Fruit fly (Drosophila melanogaster) whole organism, embryonic: ENCODE results near the gene CG32052.

Experiments
- Bdp1 ChIP-seq: fragments of 200-800 bp; sonication (Bioruptor generic); optimal IDR thresholded peaks from 3 replicates; lab custom pipeline; 2016; ENCODE audit warnings: missing biosample characterization, missing genetic modification characterization
- Bgb ChIP-seq: fragments of 200-800 bp; sonication (Bioruptor generic); IDR thresholded peaks from 2 replicates; pipeline ENCODE4 v1.3.6; 2022; ENCODE audit warnings: missing biosample characterization, missing genetic modification characterization; ENCODE audit not compliant: partially characterized antibody
- CG10267 ChIP-seq: fragments of 200-800 bp; sonication (Bioruptor generic); optimal IDR thresholded peaks from 2 replicates; lab custom pipeline; 2018; ENCODE audit warnings: missing biosample characterization, mild to moderate bottlenecking, missing genetic modification characterization, moderate library complexity
- CG11696 ChIP-seq: fragments of 200-800 bp; sonication (Bioruptor generic); IDR thresholded peaks from 2 replicates; pipeline ENCODE4 v1.3.6; 2022; ENCODE audit warnings: missing biosample characterization, missing genetic modification characterization
- CG11723 ChIP-seq: fragments of 200-800 bp; sonication (Bioruptor generic); optimal IDR thresholded peaks from 2 replicates; lab custom pipeline; 2017; ENCODE audit warnings: missing biosample characterization, mild to moderate bottlenecking, missing genetic modification characterization
- CG12391 ChIP-seq: fragments of 200-800 bp; sonication (Bioruptor generic); optimal IDR thresholded peaks from 3 replicates; lab custom pipeline; 2018; ENCODE audit warnings: missing biosample characterization, mild to moderate bottlenecking, missing genetic modification characterization, moderate library complexity
- CG14014 ChIP-seq: fragments of 200-800 bp; sonication (Bioruptor generic); IDR thresholded peaks from 2 replicates; pipeline ENCODE4 v1.3.6; 2022; ENCODE audit warnings: missing biosample characterization, missing genetic modification characterization
- CG15514 ChIP-seq: fragments of 200-800 bp; sonication (Bioruptor generic); optimal IDR thresholded peaks from 3 replicates; lab custom pipeline; 2017; ENCODE audit warnings: missing biosample characterization, missing genetic modification characterization, mild to moderate bottlenecking, moderate library complexity, missing genetic modification reagents
- CG17385 ChIP-seq: fragments of 200-800 bp; sonication (Bioruptor generic); optimal IDR thresholded peaks from 3 replicates; lab custom pipeline; 2018; ENCODE audit warnings: missing biosample characterization, mild to moderate bottlenecking, missing genetic modification characterization
- CG18476 ChIP-seq: fragments of 200-800 bp; sonication (Bioruptor generic); optimal IDR thresholded peaks from 2 replicates; lab custom pipeline; 2016; ENCODE audit warnings: missing biosample characterization, mild to moderate bottlenecking, missing genetic modification characterization
- CG31388 ChIP-seq: fragments of 200-800 bp; sonication (Bioruptor generic); optimal IDR thresholded peaks from 2 replicates; lab custom pipeline; 2016; ENCODE audit warnings: missing biosample characterization, missing genetic modification characterization
- CG3281 ChIP-seq: fragments of 200-800 bp; sonication (Bioruptor generic); optimal IDR thresholded peaks from 3 replicates; lab custom pipeline; 2017; ENCODE audit warnings: missing biosample characterization, mild to moderate bottlenecking, missing genetic modification characterization
- CG6272 ChIP-seq: fragments of 200-800 bp; sonication (Bioruptor generic); IDR thresholded peaks from 2 replicates; pipeline ENCODE4 v1.3.6; 2022; ENCODE audit warnings: missing biosample characterization, missing genetic modification characterization
- CG6765 ChIP-seq: fragments of 200-800 bp; sonication (Bioruptor generic); optimal IDR thresholded peaks from 3 replicates; lab custom pipeline; 2017; ENCODE audit warnings: missing biosample characterization, mild to moderate bottlenecking, missing genetic modification characterization
- CG7357 ChIP-seq: fragments of 200-800 bp; sonication (Bioruptor generic); IDR thresholded peaks from 3 replicates; pipeline ENCODE4 v1.3.6; 2022; ENCODE audit warnings: missing biosample characterization, missing genetic modification characterization
- CG8089 ChIP-seq: fragments of 200-800 bp; sonication (Bioruptor generic); optimal IDR thresholded peaks from 3 replicates; lab custom pipeline; 2016; ENCODE audit warnings: missing biosample characterization, missing genetic modification characterization
- CrebB ChIP-seq: fragments of 200-800 bp; sonication (Bioruptor generic); optimal IDR thresholded peaks from 3 replicates; lab custom pipeline; 2018; ENCODE audit warnings: missing biosample characterization, mild to moderate bottlenecking, missing genetic modification characterization
- Dbx ChIP-seq: fragments of 200-800 bp; sonication (Bioruptor generic); IDR thresholded peaks from 3 replicates; pipeline ENCODE4 v1.3.6; 2022; ENCODE audit warnings: missing biosample characterization, missing genetic modification characterization
- Dek ChIP-seq: fragments of 200-800 bp; sonication (Bioruptor generic); optimal IDR thresholded peaks from 3 replicates; lab custom pipeline; 2019; ENCODE audit warnings: missing biosample characterization, mild to moderate bottlenecking, missing genetic modification characterization, moderate library complexity
- ERR ChIP-seq: fragments of 200-800 bp; sonication (Bioruptor generic); optimal IDR thresholded peaks from 2 replicates; lab custom pipeline; 2016; ENCODE audit warnings: missing biosample characterization, missing genetic modification characterization
- HHEX ChIP-seq: fragments of 200-800 bp; sonication (Bioruptor generic); optimal IDR thresholded peaks from 3 replicates; lab custom pipeline; 2017; ENCODE audit warnings: missing biosample characterization, mild to moderate bottlenecking, missing genetic modification characterization, missing genetic modification reagents
- Hmr ChIP-seq: fragments of 200-800 bp; sonication (Bioruptor generic); optimal IDR thresholded peaks from 3 replicates; lab custom pipeline; 2017; ENCODE audit warnings: mild to moderate bottlenecking, missing biosample characterization, missing genetic modification reagents, missing genetic modification characterization
- Med ChIP-seq: fragments of 200-800 bp; sonication (Bioruptor generic); peaks from one replicate; lab custom pipeline; 2016; ENCODE audit warnings: missing biosample characterization, missing genetic modification characterization, mild to moderate bottlenecking, inconsistent platforms, moderate library complexity
- Myb ChIP-seq: fragments of 200-800 bp; sonication (Bioruptor generic); optimal IDR thresholded peaks from 2 replicates; lab custom pipeline; 2016; ENCODE audit warnings: missing biosample characterization, missing genetic modification characterization
- Sry-β ChIP-seq: fragments of 200-800 bp; sonication (Bioruptor generic); optimal IDR thresholded peaks from 2 replicates; lab custom pipeline; 2018; ENCODE audit warnings: missing biosample characterization, mild to moderate bottlenecking, missing genetic modification characterization, moderate library complexity
- TFAM ChIP-seq: fragments of 200-800 bp; sonication (Bioruptor generic); optimal IDR thresholded peaks from 2 replicates; lab custom pipeline; 2017; ENCODE audit warnings: missing biosample characterization, missing genetic modification characterization, inconsistent platforms
- ara ChIP-seq: fragments of 200-800 bp; sonication (Bioruptor generic); IDR thresholded peaks from 2 replicates; pipeline ENCODE4 v1.3.6; 2022; ENCODE audit warnings: missing biosample characterization, missing genetic modification characterization
- az2 ChIP-seq: fragments of 200-800 bp; sonication (Bioruptor generic); optimal IDR thresholded peaks from 3 replicates; lab custom pipeline; 2016; ENCODE audit warnings: missing biosample characterization, missing genetic modification characterization
- btn ChIP-seq: fragments of 200-800 bp; sonication (Bioruptor generic); optimal IDR thresholded peaks from 2 replicates; lab custom pipeline; 2016; ENCODE audit warnings: missing biosample characterization, missing genetic modification characterization
- dati ChIP-seq: fragments of 200-800 bp; sonication (Bioruptor generic); IDR thresholded peaks from 2 replicates; pipeline ENCODE4 v1.3.6; 2022; ENCODE audit warnings: missing biosample characterization, missing genetic modification characterization
- fu2 ChIP-seq: fragments of 200-800 bp; sonication (Bioruptor generic); optimal IDR thresholded peaks from 2 replicates; lab custom pipeline; 2016; ENCODE audit warnings: missing biosample characterization, missing genetic modification characterization
- gsb-n ChIP-seq: fragments of 200-800 bp; sonication (Bioruptor generic); optimal IDR thresholded peaks from 3 replicates; lab custom pipeline; 2018; ENCODE audit warnings: missing biosample characterization, mild to moderate bottlenecking, missing genetic modification characterization
- h ChIP-seq: fragments of >200 bp; optimal IDR thresholded peaks from 2 replicates; lab custom pipeline; 2017
- hb ChIP-seq: fragments of 200-800 bp; sonication (Bioruptor generic); IDR thresholded peaks from 3 replicates; pipeline ENCODE4 v1.3.6; 2022; ENCODE audit warnings: missing biosample characterization, missing genetic modification characterization; ENCODE audit not compliant: partially characterized antibody
- inv ChIP-seq: fragments of 200-800 bp; sonication (Bioruptor generic); IDR thresholded peaks from 2 replicates; pipeline ENCODE4 v1.3.6; 2022; ENCODE audit warnings: missing biosample characterization, missing genetic modification characterization; ENCODE audit not compliant: partially characterized antibody
- ken ChIP-seq: fragments of 200-800 bp; sonication (Bioruptor generic); IDR thresholded peaks from 3 replicates; pipeline ENCODE4 v1.3.6; 2022; ENCODE audit warnings: missing biosample characterization, missing genetic modification characterization
- lab ChIP-seq: fragments of 200-800 bp; sonication (Bioruptor generic); optimal IDR thresholded peaks from 3 replicates; lab custom pipeline; 2017; ENCODE audit warnings: missing biosample characterization, missing genetic modification characterization, mild to moderate bottlenecking, moderate library complexity, missing genetic modification reagents
- lmd ChIP-seq: fragments of 200-800 bp; sonication (Bioruptor generic); IDR thresholded peaks from 2 replicates; pipeline ENCODE4 v1.3.6; 2022; ENCODE audit warnings: missing biosample characterization, missing genetic modification characterization
- nmo ChIP-seq: fragments of 200-800 bp; sonication (Bioruptor generic); optimal IDR thresholded peaks from 2 replicates; lab custom pipeline; 2018; ENCODE audit warnings: missing biosample characterization, mild to moderate bottlenecking, missing genetic modification characterization, moderate library complexity
- org-1 ChIP-seq: fragments of 200-800 bp; sonication (Bioruptor generic); optimal IDR thresholded peaks from 2 replicates; lab custom pipeline; 2017; ENCODE audit warnings: missing biosample characterization, missing genetic modification characterization
- p53 ChIP-seq: fragments of 200-800 bp; sonication (Bioruptor generic); optimal IDR thresholded peaks from 2 replicates; lab custom pipeline; 2016; ENCODE audit warnings: missing biosample characterization, missing genetic modification characterization
- pzg ChIP-seq: fragments of 200-800 bp; sonication (Bioruptor generic); optimal IDR thresholded peaks from 3 replicates; lab custom pipeline; 2018; ENCODE audit warnings: missing biosample characterization, mild to moderate bottlenecking, missing genetic modification characterization, moderate library complexity
- sc ChIP-seq, 3 experiments: fragments of >200 bp in 2 of 3; fragments of 200-800 bp in 1 of 3; sonication (Bioruptor generic) in 1 of 3; optimal IDR thresholded peaks; 2 replicates in 2 of 3; 3 replicates in 1 of 3; lab custom pipeline; 2017; ENCODE audit warnings: mild to moderate bottlenecking in 1 of 3, missing biosample characterization in 1 of 3, missing genetic modification characterization in 1 of 3, missing genetic modification reagents in 1 of 3
- sima ChIP-seq: fragments of 200-800 bp; sonication (Bioruptor generic); optimal IDR thresholded peaks from 2 replicates; lab custom pipeline; 2016; ENCODE audit warnings: missing biosample characterization, missing genetic modification characterization
- slp2 ChIP-seq: fragments of 200-800 bp; sonication (Bioruptor generic); optimal IDR thresholded peaks from 2 replicates; lab custom pipeline; 2016; ENCODE audit warnings: missing biosample characterization, missing genetic modification characterization
- sna ChIP-seq: fragments of 200-800 bp; sonication (Bioruptor generic); IDR thresholded peaks from 2 replicates; pipeline ENCODE4 v1.3.6; 2022; ENCODE audit warnings: missing biosample characterization, missing genetic modification characterization; ENCODE audit not compliant: partially characterized antibody
- so ChIP-seq: fragments of 200-800 bp; sonication (Bioruptor generic); IDR thresholded peaks from 3 replicates; pipeline ENCODE4 v1.3.6; 2022; ENCODE audit warnings: missing biosample characterization, missing genetic modification characterization
- ssp ChIP-seq: fragments of 200-800 bp; sonication (Bioruptor generic); IDR thresholded peaks from 2 replicates; pipeline ENCODE4 v1.3.6; 2022; ENCODE audit warnings: missing biosample characterization, missing genetic modification characterization
- tll ChIP-seq, 2 experiments: fragments of 200-800 bp in 1 of 2; fragments of >200 bp in 1 of 2; sonication (Bioruptor generic) in 1 of 2; optimal IDR thresholded peaks; 2 replicates each; lab custom pipeline; 2017 to 2019; ENCODE audit warnings: missing biosample characterization in 2 of 2, missing genetic modification characterization in 2 of 2, mild to moderate bottlenecking in 1 of 2, moderate library complexity in 1 of 2

CG32052 gene

dm6 chr3L:9846577-9847342 is 59.9 kb downstream of the CG32052 start (continued):
- TF ChIP-seq Sry-β (GFP tag; lab: Kevin White, UChicago), result no peak
- no peak for TF ChIP-seq fu2 (GFP tag; lab: Kevin White, UChicago)
- no peak for TF ChIP-seq ERR
- no peak for TF ChIP-seq dati (GFP tag; lab: Robert Waterston, UW)
- TF ChIP-seq ken (GFP tag; lab: Robert Waterston, UW), result no peak
- TF ChIP-seq tll (GFP tag; optimal IDR thresholded peaks at IDR 0.05; lab: Kevin White, UChicago), result no peak
- no peak for TF ChIP-seq ara (GFP tag; lab: Robert Waterston, UW)
- peak; percentile 25 for TF ChIP-seq Hmr (GFP tag; lab: Kevin White, UChicago)
- no peak for TF ChIP-seq ssp (GFP tag; lab: Robert Waterston, UW)
- TF ChIP-seq Dbx, result peak; percentile 37; the same call in 1 of the 3 replicates
- no peak for TF ChIP-seq CG18476 (GFP tag; lab: Kevin White, UChicago)
- TF ChIP-seq so (GFP tag; lab: Robert Waterston, UW), result no peak
- TF ChIP-seq sc (optimal IDR thresholded peaks at IDR 0.05; lab: Kevin White, UChicago), result no peak
- TF ChIP-seq sc (GFP tag; optimal IDR thresholded peaks at IDR 0.05; lab: Kevin White, UChicago), result no peak
- no peak for TF ChIP-seq CG10267 (tag; lab: Kevin White, UChicago)
- no peak for TF ChIP-seq Dek (tag; lab: Kevin White, UChicago)
- 0 out of 2 replicates have a peak, but pooled peaks have one; percentile 20 for TF ChIP-seq Bgb (GFP tag; lab: Robert Waterston, UW)
- TF ChIP-seq CG11723, result no peak
- TF ChIP-seq sna, result no peak
- TF ChIP-seq CG14014 (GFP tag; lab: Robert Waterston, UW), result no peak
- TF ChIP-seq CG6272 (GFP tag; lab: Robert Waterston, UW), result no peak
- no peak for TF ChIP-seq CrebB (tag; lab: Kevin White, UChicago)
- no peak for TF ChIP-seq pzg (GFP tag; lab: Kevin White, UChicago)
- no peak for TF ChIP-seq gsb-n (tag; lab: Kevin White, UChicago)
- TF ChIP-seq CG8089 (GFP tag; lab: Kevin White, UChicago), result no peak
- TF ChIP-seq slp2 (GFP tag; lab: Kevin White, UChicago), result no peak
- peak; percentile 55 for TF ChIP-seq inv (GFP tag; lab: Robert Waterston, UW)
- TF ChIP-seq az2, result no peak
- TF ChIP-seq h (lab: Kevin White, UChicago), result no peak
- TF ChIP-seq lmd, result no peak
- no peak for TF ChIP-seq CG17385 (GFP tag; lab: Kevin White, UChicago)
- TF ChIP-seq Bdp1, result no peak
- peak; percentile 11 for TF ChIP-seq Med (GFP tag; lab: Kevin White, UChicago)
- no peak for TF ChIP-seq btn (GFP tag; lab: Kevin White, UChicago)
- TF ChIP-seq CG15514 (GFP tag; lab: Kevin White, UChicago), result no peak
- TF ChIP-seq HHEX (GFP tag; lab: Kevin White, UChicago), result no peak
- TF ChIP-seq CG6765, result no peak
- TF ChIP-seq lab (GFP tag; lab: Kevin White, UChicago), result peak; percentile 33
- TF ChIP-seq CG3281 (GFP tag; lab: Kevin White, UChicago), result peak; percentile 51
- no peak for TF ChIP-seq nmo (GFP tag; lab: Kevin White, UChicago)
- no peak for TF ChIP-seq p53
- peak; percentile 63; the same call in 1 of the 3 replicates for TF ChIP-seq hb
- TF ChIP-seq sima, result no peak
- no peak for TF ChIP-seq CG11696 (GFP tag; lab: Robert Waterston, UW)
- TF ChIP-seq CG31388, result no peak
- TF ChIP-seq Myb (GFP tag; lab: Kevin White, UChicago), result no peak
- no peak for TF ChIP-seq CG12391 (tag; lab: Kevin White, UChicago)
- TF ChIP-seq org-1 (GFP tag; lab: Kevin White, UChicago), result no peak
- no peak for TF ChIP-seq CG7357 (GFP tag; lab: Robert Waterston, UW)
- TF ChIP-seq TFAM, result no peak
